Worm (Caenorhabditis elegans): ENCODE measurements around the gene nlp-36.

Gene nlp-36

ce11 chrIII:9504347-9504746 lies 15.8 kb downstream of the nlp-36 start (continued):
- TF ChIP-seq ztf-18 (tag; optimal IDR thresholded peaks at IDR 0.05) (peak; percentile 22), F52B5.7 (tag; optimal IDR thresholded peaks at IDR 0.05) (no peak), nhr-90 (tag; optimal IDR thresholded peaks at IDR 0.05) (no peak), die-1 (tag; optimal IDR thresholded peaks at IDR 0.05) (no peak), hmg-1.2 (GFP tag; IDR thresholded peaks at IDR 0.05) (peak; percentile 33), hsf-1 (GFP tag; IDR thresholded peaks at IDR 0.05) (peak; percentile 91), snpc-1.3 (tag; optimal IDR thresholded peaks at IDR 0.05; ENCODE audit: insufficient read depth) (no peak), C06A6.2 (GFP tag; conservative IDR thresholded peaks at IDR 0.05) (no peak), tbx-9 (tag; optimal IDR thresholded peaks at IDR 0.05; ENCODE audit: borderline replicate concordance) (no peak), egl-18 (GFP tag; IDR thresholded peaks at IDR 0.05) (no peak), lin-40 (tag; optimal IDR thresholded peaks at IDR 0.05) (no peak), D2030.7 (GFP tag; IDR thresholded peaks at IDR 0.05) (peak; percentile 89), ceh-91 (GFP tag; IDR thresholded peaks at IDR 0.05) (peak; percentile 91), attf-3 (GFP tag; conservative IDR thresholded peaks at IDR 0.05) (no peak), nhr-27 (tag; optimal IDR thresholded peaks at IDR 0.05) (no peak), zfh-2 (GFP tag; conservative IDR thresholded peaks at IDR 0.05) (no peak)

DNA sequence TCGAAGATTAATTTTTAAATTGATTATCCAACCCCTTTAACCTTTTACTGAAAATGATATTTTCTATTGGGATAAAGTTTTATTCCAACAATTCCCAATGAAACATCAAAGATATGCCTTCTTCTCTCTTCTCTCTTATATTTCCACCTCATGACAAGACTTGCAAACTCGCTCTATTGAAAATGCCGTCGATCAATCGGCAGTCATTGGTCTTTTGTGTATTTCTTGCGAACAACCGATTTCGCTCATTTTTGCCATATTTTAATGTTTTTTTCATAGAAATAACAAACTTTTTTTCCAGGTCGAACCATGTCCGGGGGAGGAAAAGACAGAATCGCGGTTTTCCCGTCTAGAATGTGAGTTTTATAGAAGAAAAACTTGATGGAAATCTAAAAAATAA lies 19.3 kb downstream of the nlp-36 start, which contains the start of gene vha-14:
vha-14 (plus strand) TSS at position 302 of the 400 bp plus-strand sequence.
- TF ChIP-seq lsy-27 (tag; optimal IDR thresholded peaks at IDR 0.05; ENCODE audit: borderline replicate concordance, insufficient read depth) (no peak), attf-3 (GFP tag; conservative IDR thresholded peaks at IDR 0.05) (no peak), T26A5.8 (tag; optimal IDR thresholded peaks at IDR 0.05) (no peak), nhr-80 (tag; optimal IDR thresholded peaks at IDR 0.05) (peak; percentile 63), attf-5 (GFP tag; optimal IDR thresholded peaks at IDR 0.05) (peak; percentile 39), F23B12.7 (tag; optimal IDR thresholded peaks at IDR 0.05; ENCODE audit: insufficient read depth) (peak; percentile 25), mcd-1 (GFP tag; IDR thresholded peaks at IDR 0.05) (peak; percentile 38; the same call in 1 of the 2 replicates), egrh-3 (GFP tag; IDR thresholded peaks at IDR 0.05) (no peak), ets-4 (GFP tag; optimal IDR thresholded peaks at IDR 0.05) (no peak), B0035.1 (tag; optimal IDR thresholded peaks at IDR 0.05) (no peak), sptf-2 (GFP tag; optimal IDR thresholded peaks at IDR 0.05) (no peak), dox-1 (GFP tag; IDR thresholded peaks at IDR 0.05) (no peak), F55B11.4 (tag; optimal IDR thresholded peaks at IDR 0.05; ENCODE audit: borderline replicate concordance, insufficient read depth) (no peak), F33H1.4 (GFP tag; IDR thresholded peaks at IDR 0.05) (no peak), madf-6 (GFP tag; IDR thresholded peaks at IDR 0.05) (no peak), D2030.7 (GFP tag; IDR thresholded peaks at IDR 0.05) (no peak)

- TF ChIP-seq unc-130 (GFP tag; optimal IDR thresholded peaks at IDR 0.05): peak; percentile 3
- no peak for TF ChIP-seq egl-18 (GFP tag; IDR thresholded peaks at IDR 0.05)
- no peak for TF ChIP-seq D2030.7 (GFP tag; IDR thresholded peaks at IDR 0.05)
- TF ChIP-seq madf-10 (tag; optimal IDR thresholded peaks at IDR 0.05): peak; percentile 33
- TF ChIP-seq B0261.1 (tag; optimal IDR thresholded peaks at IDR 0.05): no peak
- no peak for TF ChIP-seq dox-1 (GFP tag; IDR thresholded peaks at IDR 0.05)
- TF ChIP-seq ceh-100 (GFP tag; IDR thresholded peaks at IDR 0.05): 0 out of 2 replicates have a peak, but pooled peaks have one; percentile 12
- TF ChIP-seq sea-2 (GFP tag; IDR thresholded peaks at IDR 0.05): no peak
- TF ChIP-seq zfh-2 (GFP tag; conservative IDR thresholded peaks at IDR 0.05): no peak
- no peak for TF ChIP-seq dpff-1 (tag; optimal IDR thresholded peaks at IDR 0.05)
- TF ChIP-seq nhr-120 (GFP tag; IDR thresholded peaks at IDR 0.05): no peak
- TF ChIP-seq madf-8 (GFP tag; conservative IDR thresholded peaks at IDR 0.05): no peak
- TF ChIP-seq tbp1 (GFP tag; optimal IDR thresholded peaks at IDR 0.05): no peak
- no peak for TF ChIP-seq mes-4 (tag; optimal IDR thresholded peaks at IDR 0.05)
- peak in 1 of 2 experiments; percentile 17 for TF ChIP-seq let-607 (tag; optimal IDR thresholded peaks at IDR 0.05)
- peak in 1 of 2 experiments; percentile 3 for TF ChIP-seq rec-8 (tag; optimal IDR thresholded peaks at IDR 0.05)
- peak; percentile 74 for TF ChIP-seq ceh-27 (GFP tag; optimal IDR thresholded peaks at IDR 0.05)
- no peak for TF ChIP-seq F39B2.1 (GFP tag; IDR thresholded peaks at IDR 0.05)
- no peak for TF ChIP-seq ceh-79 (tag; optimal IDR thresholded peaks at IDR 0.05)
Observed at ce11 chrIII:9509764-9510370, 21.3 kb downstream of the nlp-36 start.
